Worm (Caenorhabditis elegans) whole organism, midembryonic: ENCODE results near the gene kin-9.

ENCODE experiments used
- cog-1 ChIP-seq: sonication (generic microtip); optimal IDR thresholded peaks from 2 replicates; lab custom pipeline; 2016; ENCODE audit warnings: missing genetic modification characterization, missing compliant biosample characterization
- flt-1 ChIP-seq: fragments of 200-800 bp; sonication (Bioruptor generic); IDR thresholded peaks from 2 replicates; pipeline ENCODE4 v1.3.6; 2022; ENCODE audit warnings: missing genetic modification characterization, missing compliant biosample characterization
- med-1 ChIP-seq: sonication (generic microtip); optimal IDR thresholded peaks from 2 replicates; lab custom pipeline; 2017; ENCODE audit warnings: missing genetic modification characterization, mild to moderate bottlenecking, missing compliant biosample characterization, antibody characterized with exemption, missing genetic modification reagents; ENCODE audit not compliant: insufficient read depth
- tab-1 ChIP-seq: fragments of 200-800 bp; sonication (Bioruptor generic); IDR thresholded peaks from 2 replicates; pipeline ENCODE4 v1.3.6; 2022; ENCODE audit warnings: missing genetic modification characterization, missing compliant biosample characterization

DNA sequence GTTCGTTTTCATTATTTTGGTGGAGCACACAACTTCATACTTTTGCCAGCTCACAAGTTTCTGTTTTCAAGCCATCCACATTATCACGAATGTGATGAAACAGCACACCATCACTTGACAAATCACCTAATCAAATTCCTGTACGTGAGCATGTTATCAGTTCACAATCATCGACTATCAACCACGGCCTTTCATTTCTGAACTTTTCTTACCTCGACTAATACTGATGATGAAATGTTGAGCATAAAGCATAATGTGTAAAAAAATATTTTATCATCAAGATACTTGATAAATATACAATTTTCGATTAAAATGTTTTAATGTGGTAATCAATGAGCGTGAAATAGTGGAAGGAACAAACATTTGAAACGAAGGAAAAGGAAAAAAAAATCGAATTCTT, 41.0 kb downstream of the kin-9 start:
- no peak for TF ChIP-seq flt-1 (GFP tag; lab: Robert Waterston, UW)
- no peak for TF ChIP-seq cog-1 (tag; lab: Kevin White, UChicago)
- no peak for TF ChIP-seq tab-1 (GFP tag; lab: Robert Waterston, UW)
- TF ChIP-seq med-1 (GFP tag; lab: Kevin White, UChicago), result no peak
